Fruit fly (Drosophila melanogaster): ENCODE measurements around the gene ATPsyndelta.
A peak's percentile ranks its signal among the peaks of the same experiment; 100 is the strongest.

Gene ATPsyndelta

DNA sequence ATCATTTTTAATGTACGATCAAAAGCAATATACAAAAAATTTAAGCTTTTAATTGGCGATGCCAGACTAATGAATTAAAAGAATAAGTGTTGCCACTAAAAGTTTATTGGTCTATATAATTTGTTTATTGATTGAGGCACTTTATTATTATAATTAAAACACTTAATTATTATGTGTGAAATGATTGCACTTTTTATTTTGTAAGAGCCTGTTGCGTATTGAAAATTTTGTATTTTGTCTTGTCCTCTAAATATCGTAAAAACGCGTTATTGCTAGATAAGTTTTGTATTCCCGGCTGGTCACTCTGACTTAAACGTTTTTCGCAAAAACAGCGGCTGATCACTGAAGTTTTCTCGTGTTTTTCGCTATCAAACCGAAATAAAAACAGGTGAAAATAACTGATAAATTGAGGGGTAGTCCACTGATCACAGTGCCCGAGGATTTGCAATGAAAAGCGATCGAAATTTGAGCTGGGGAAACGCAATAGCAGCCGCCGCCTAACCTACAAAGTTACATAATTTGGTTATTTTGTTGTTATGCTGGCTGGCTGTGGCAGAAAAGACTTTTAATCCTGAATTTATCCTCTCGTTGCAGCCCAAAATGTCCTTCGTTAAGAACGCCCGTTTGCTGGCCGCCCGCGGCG lies at the start of gene ATPsyndelta:
Gene ATPsyndelta, plus strand, starts transcription at position 284 of the 643 bp plus-strand sequence.
- no peak for TF ChIP-seq kni (GFP tag; optimal IDR thresholded peaks at IDR 0.05)
- TF ChIP-seq mam (GFP tag; optimal IDR thresholded peaks at IDR 0.05): no peak
- no peak for TF ChIP-seq CG30020 (tag; optimal IDR thresholded peaks at IDR 0.05)
- peak; percentile 25; the same call in 1 of the 3 replicates for TF ChIP-seq row (GFP tag; IDR thresholded peaks at IDR 0.05)
- peak; percentile 63 for TF ChIP-seq BEAF-32 (GFP tag; optimal IDR thresholded peaks at IDR 0.05)
- TF ChIP-seq Meics (GFP tag; optimal IDR thresholded peaks at IDR 0.05): no peak
- TF ChIP-seq CG6683 (GFP tag; optimal IDR thresholded peaks at IDR 0.05): no peak
- TF ChIP-seq CG4617 (GFP tag; optimal IDR thresholded peaks at IDR 0.05; ENCODE audit: borderline replicate concordance): peak; percentile 20
- TF ChIP-seq pzg (GFP tag; optimal IDR thresholded peaks at IDR 0.05): peak; percentile 17
- no peak for TF ChIP-seq Dbx (GFP tag; IDR thresholded peaks at IDR 0.05)
- no peak for TF ChIP-seq CG8944 (GFP tag; optimal IDR thresholded peaks at IDR 0.05)
- TF ChIP-seq Tbp (GFP tag; optimal IDR thresholded peaks at IDR 0.05): no peak
- TF ChIP-seq aop (GFP tag; IDR thresholded peaks at IDR 0.05): no peak
- TF ChIP-seq D (optimal IDR thresholded peaks at IDR 0.05): no peak
- no peak for TF ChIP-seq D (GFP tag; optimal IDR thresholded peaks at IDR 0.05)
- TF ChIP-seq H2.0 (GFP tag; IDR thresholded peaks at IDR 0.05): no peak
- no peak for TF ChIP-seq crc (GFP tag; optimal IDR thresholded peaks at IDR 0.05)
- no peak for TF ChIP-seq CG3163 (GFP tag; optimal IDR thresholded peaks at IDR 0.05)
- TF ChIP-seq Dp (GFP tag; optimal IDR thresholded peaks at IDR 0.05): peak; percentile 11
- no peak; the same call in 1 of the 2 replicates for TF ChIP-seq hbn (GFP tag; IDR thresholded peaks at IDR 0.05; ENCODE audit: partially characterized antibody)
- TF ChIP-seq CG15601 (tag; optimal IDR thresholded peaks at IDR 0.05): no peak
- TF ChIP-seq gem (tag; optimal IDR thresholded peaks at IDR 0.05): peak; percentile 4
- no peak for TF ChIP-seq Fer2 (tag; optimal IDR thresholded peaks at IDR 0.05)
- TF ChIP-seq p53 (GFP tag; optimal IDR thresholded peaks at IDR 0.05): no peak
- no peak for TF ChIP-seq CG11723 (GFP tag; optimal IDR thresholded peaks at IDR 0.05)
- no peak for TF ChIP-seq CG17829 (tag; optimal IDR thresholded peaks at IDR 0.05)
- TF ChIP-seq CG18262 (tag; optimal IDR thresholded peaks at IDR 0.05): no peak
- TF ChIP-seq stwl (tag; optimal IDR thresholded peaks at IDR 0.05): no peak
- TF ChIP-seq jumu (GFP tag; optimal IDR thresholded peaks at IDR 0.05): no peak
- TF ChIP-seq br (optimal IDR thresholded peaks at IDR 0.05): no peak
- peak; percentile 50; the same call in 2 of the 3 replicates for TF ChIP-seq knrl (GFP tag; IDR thresholded peaks at IDR 0.05; ENCODE audit: partially characterized antibody)
- no peak for TF ChIP-seq Eip74EF (GFP tag; optimal IDR thresholded peaks at IDR 0.05)
- no peak for TF ChIP-seq Nf-YB (GFP tag; optimal IDR thresholded peaks at IDR 0.05)
- TF ChIP-seq CG12391 (tag; optimal IDR thresholded peaks at IDR 0.05): peak; percentile 24
- no peak for TF ChIP-seq dimm (GFP tag; IDR thresholded peaks at IDR 0.05)
- no peak for TF ChIP-seq CG1233 (GFP tag; optimal IDR thresholded peaks at IDR 0.05)
- peak; percentile 8 for TF ChIP-seq CG14710 (tag; optimal IDR thresholded peaks at IDR 0.05)
- peak; percentile 36; the same call in 1 of the 2 replicates for TF ChIP-seq amos (GFP tag; IDR thresholded peaks at IDR 0.05; ENCODE audit: partially characterized antibody)
- TF ChIP-seq CG13287 (GFP tag; IDR thresholded peaks at IDR 0.05; ENCODE audit: partially characterized antibody): peak; percentile 54
- no peak for TF ChIP-seq gro (GFP tag; optimal IDR thresholded peaks at IDR 0.05)
- peak; percentile 53 for TF ChIP-seq YL-1 (GFP tag; optimal IDR thresholded peaks at IDR 0.05)
- no peak for TF ChIP-seq CG2202 (tag; optimal IDR thresholded peaks at IDR 0.05)
- TF ChIP-seq CG9817 (tag; optimal IDR thresholded peaks at IDR 0.05): no peak
- TF ChIP-seq dysf (GFP tag; IDR thresholded peaks at IDR 0.05): no peak
- no peak for TF ChIP-seq NfI (GFP tag; optimal IDR thresholded peaks at IDR 0.05)
- peak; percentile 48 for TF ChIP-seq gfzf (GFP tag; optimal IDR thresholded peaks at IDR 0.05)
- peak; percentile 63 for TF ChIP-seq MESR4 (GFP tag; optimal IDR thresholded peaks at IDR 0.05)
- TF ChIP-seq Dll (GFP tag; IDR thresholded peaks at IDR 0.05; ENCODE audit: partially characterized antibody): peak; percentile 65; the same call in 3 of the 4 replicates
- no peak for TF ChIP-seq fd96Cb (tag; optimal IDR thresholded peaks at IDR 0.05)

All from whole organism, embryonic.